Fruit fly (Drosophila melanogaster) whole organism, embryonic: ENCODE data around the gene kibra.

Source experiments
- Asciz ChIP-seq: fragments of 200-800 bp; sonication (Bioruptor generic); optimal IDR thresholded peaks from 2 replicates; lab custom pipeline; 2017; ENCODE audit warnings: missing biosample characterization, mild to moderate bottlenecking, missing genetic modification characterization, missing genetic modification reagents
- Awh ChIP-seq: fragments of 200-800 bp; sonication (Bioruptor generic); IDR thresholded peaks from 2 replicates; pipeline ENCODE4, ENCODE4 v1.3.6; 2022; ENCODE audit warnings: missing biosample characterization, missing genetic modification characterization
- CG10654 ChIP-seq: fragments of 200-800 bp; sonication (Bioruptor generic); optimal IDR thresholded peaks from 2 replicates; lab custom pipeline; 2016; ENCODE audit warnings: missing biosample characterization, missing genetic modification characterization
- CG11085 ChIP-seq: fragments of 200-800 bp; sonication (Bioruptor generic); IDR thresholded peaks from 2 replicates; pipeline ENCODE4 v1.3.6; 2022; ENCODE audit warnings: missing biosample characterization, missing genetic modification characterization
- CG12104 ChIP-seq: fragments of 200-800 bp; sonication (Bioruptor generic); optimal IDR thresholded peaks from 3 replicates; lab custom pipeline; 2016; ENCODE audit warnings: missing biosample characterization, missing genetic modification characterization
- CG12391 ChIP-seq: fragments of 200-800 bp; sonication (Bioruptor generic); optimal IDR thresholded peaks from 3 replicates; lab custom pipeline; 2018; ENCODE audit warnings: missing biosample characterization, mild to moderate bottlenecking, missing genetic modification characterization, moderate library complexity
- CG15269 ChIP-seq: fragments of 200-800 bp; sonication (Bioruptor generic); optimal IDR thresholded peaks from 2 replicates; lab custom pipeline; 2018; ENCODE audit warnings: missing biosample characterization, mild to moderate bottlenecking, missing genetic modification characterization, moderate library complexity
- CG15696 ChIP-seq: fragments of 200-800 bp; sonication (Bioruptor generic); optimal IDR thresholded peaks from 2 replicates; lab custom pipeline; 2019; ENCODE audit warnings: missing biosample characterization, mild to moderate bottlenecking, missing genetic modification characterization, moderate library complexity
- CG1603 ChIP-seq: fragments of 200-800 bp; sonication (Bioruptor generic); optimal IDR thresholded peaks from 2 replicates; lab custom pipeline; 2019; ENCODE audit warnings: missing biosample characterization, mild to moderate bottlenecking, missing genetic modification characterization, moderate library complexity
- CG16815 ChIP-seq: fragments of 200-800 bp; sonication (Bioruptor generic); optimal IDR thresholded peaks from 3 replicates; lab custom pipeline; 2017; ENCODE audit warnings: missing biosample characterization, mild to moderate bottlenecking, missing genetic modification characterization
- CG17829 ChIP-seq: fragments of 200-800 bp; optimal IDR thresholded peaks from 2 replicates; lab custom pipeline; 2019; ENCODE audit warnings: missing biosample characterization, mild to moderate bottlenecking, missing genetic modification characterization, moderate library complexity
- CG43689 ChIP-seq: fragments of 200-800 bp; sonication (Bioruptor generic); IDR thresholded peaks from 2 replicates; pipeline ENCODE4 v1.3.6; 2022; ENCODE audit warnings: missing biosample characterization, missing genetic modification characterization
- CG4707 ChIP-seq: fragments of 200-800 bp; sonication (Bioruptor generic); optimal IDR thresholded peaks from 2 replicates; lab custom pipeline; 2018; ENCODE audit warnings: missing biosample characterization, mild to moderate bottlenecking, missing genetic modification characterization, moderate library complexity
- CG5245 ChIP-seq: fragments of 200-800 bp; sonication (Bioruptor generic); optimal IDR thresholded peaks from 3 replicates; lab custom pipeline; 2016; ENCODE audit warnings: missing biosample characterization, missing genetic modification characterization
- CG6689 ChIP-seq: fragments of 200-800 bp; sonication (Bioruptor generic); IDR thresholded peaks from 2 replicates; pipeline ENCODE4 v1.3.6; 2022; ENCODE audit warnings: missing biosample characterization, missing genetic modification characterization
- CG6854 ChIP-seq: fragments of 200-800 bp; sonication (Bioruptor generic); optimal IDR thresholded peaks from 3 replicates; lab custom pipeline; 2017; ENCODE audit warnings: missing biosample characterization, mild to moderate bottlenecking, missing genetic modification characterization
- CG7556 ChIP-seq: fragments of 200-800 bp; sonication (Bioruptor generic); optimal IDR thresholded peaks from 2 replicates; lab custom pipeline; 2017; ENCODE audit warnings: missing biosample characterization, mild to moderate bottlenecking, missing genetic modification characterization
- CG7928 ChIP-seq: fragments of 200-800 bp; sonication (Bioruptor generic); optimal IDR thresholded peaks from 2 replicates; lab custom pipeline; 2017; ENCODE audit warnings: missing biosample characterization, mild to moderate bottlenecking, missing genetic modification characterization
- CG9817 ChIP-seq: fragments of 200-800 bp; sonication (Bioruptor generic); optimal IDR thresholded peaks from 2 replicates; lab custom pipeline; 2018; ENCODE audit warnings: missing biosample characterization, mild to moderate bottlenecking, missing genetic modification characterization, moderate library complexity
- Camta ChIP-seq: fragments of 200-800 bp; sonication (Bioruptor generic); optimal IDR thresholded peaks from 2 replicates; lab custom pipeline; 2016; ENCODE audit warnings: missing biosample characterization, missing genetic modification characterization
- CkIIα-i1 ChIP-seq: fragments of 200-800 bp; sonication (Bioruptor generic); IDR thresholded peaks from 2 replicates; pipeline ENCODE4 v1.3.6; 2022; ENCODE audit warnings: missing biosample characterization, missing genetic modification characterization
- Doc2 ChIP-seq: fragments of 200-800 bp; sonication (Bioruptor generic); IDR thresholded peaks from 2 replicates; pipeline ENCODE4 v1.3.6; 2022; ENCODE audit warnings: missing biosample characterization, missing genetic modification characterization
- Fer1 ChIP-seq: fragments of 200-800 bp; sonication (Bioruptor generic); optimal IDR thresholded peaks from 2 replicates; lab custom pipeline; 2017; ENCODE audit warnings: missing biosample characterization, mild to moderate bottlenecking, missing genetic modification characterization
- HLH3B ChIP-seq: fragments of 200-800 bp; sonication (Bioruptor generic); IDR thresholded peaks from 2 replicates; pipeline ENCODE4 v1.3.6; 2022; ENCODE audit warnings: missing biosample characterization, missing genetic modification characterization
- HLH54F ChIP-seq: fragments of 200-800 bp; sonication (Bioruptor generic); optimal IDR thresholded peaks from 3 replicates; lab custom pipeline; 2016; ENCODE audit warnings: missing biosample characterization, missing genetic modification characterization
- Hmr ChIP-seq: fragments of 200-800 bp; sonication (Bioruptor generic); optimal IDR thresholded peaks from 3 replicates; lab custom pipeline; 2017; ENCODE audit warnings: mild to moderate bottlenecking, missing biosample characterization, missing genetic modification reagents, missing genetic modification characterization
- NfI ChIP-seq: fragments of 200-800 bp; sonication (Bioruptor generic); optimal IDR thresholded peaks from 3 replicates; lab custom pipeline; 2018; ENCODE audit warnings: missing biosample characterization, mild to moderate bottlenecking, missing genetic modification characterization, moderate library complexity
- Sry-β ChIP-seq: fragments of 200-800 bp; sonication (Bioruptor generic); optimal IDR thresholded peaks from 2 replicates; lab custom pipeline; 2018; ENCODE audit warnings: missing biosample characterization, mild to moderate bottlenecking, missing genetic modification characterization, moderate library complexity
- Xbp1 ChIP-seq: fragments of 200-800 bp; sonication (Bioruptor generic); optimal IDR thresholded peaks from 3 replicates; lab custom pipeline; 2016; ENCODE audit warnings: missing biosample characterization, mild to moderate bottlenecking, missing genetic modification characterization
- cas ChIP-seq: fragments of 200-800 bp; sonication (Bioruptor generic); IDR thresholded peaks from 2 replicates; pipeline ENCODE4 v1.3.6; 2022; ENCODE audit warnings: missing biosample characterization, missing genetic modification characterization
- cg ChIP-seq: fragments of 200-800 bp; sonication (Bioruptor generic); optimal IDR thresholded peaks from 3 replicates; lab custom pipeline; 2019; ENCODE audit warnings: missing biosample characterization, mild to moderate bottlenecking, missing genetic modification characterization, moderate library complexity
- ewg ChIP-seq: fragments of 200-800 bp; sonication (Bioruptor generic); optimal IDR thresholded peaks from 3 replicates; lab custom pipeline; 2017; ENCODE audit warnings: mild to moderate bottlenecking, missing biosample characterization, missing genetic modification reagents, missing genetic modification characterization
- fu2 ChIP-seq: fragments of 200-800 bp; sonication (Bioruptor generic); optimal IDR thresholded peaks from 2 replicates; lab custom pipeline; 2016; ENCODE audit warnings: missing biosample characterization, missing genetic modification characterization
- grau ChIP-seq: fragments of 200-800 bp; optimal IDR thresholded peaks from 3 replicates; lab custom pipeline; 2019; ENCODE audit warnings: missing biosample characterization, mild to moderate bottlenecking, missing genetic modification characterization, moderate library complexity
- hb ChIP-seq: fragments of 200-800 bp; sonication (Bioruptor generic); IDR thresholded peaks from 3 replicates; pipeline ENCODE4 v1.3.6; 2022; ENCODE audit warnings: missing biosample characterization, missing genetic modification characterization; ENCODE audit not compliant: partially characterized antibody
- hth ChIP-seq: fragments of >200 bp; optimal IDR thresholded peaks from 2 replicates; lab custom pipeline; 2017; ENCODE audit warnings: inconsistent platforms
- ind ChIP-seq: fragments of 200-800 bp; sonication (Bioruptor generic); optimal IDR thresholded peaks from 3 replicates; lab custom pipeline; 2016; ENCODE audit warnings: missing biosample characterization, missing genetic modification characterization
- lilli ChIP-seq: fragments of 200-800 bp; sonication (Bioruptor generic); optimal IDR thresholded peaks from 3 replicates; lab custom pipeline; 2016; ENCODE audit warnings: missing biosample characterization, missing genetic modification characterization
- nerfin-1 ChIP-seq: fragments of 200-800 bp; sonication (Bioruptor generic); optimal IDR thresholded peaks from 3 replicates; lab custom pipeline; 2019; ENCODE audit warnings: missing biosample characterization, mild to moderate bottlenecking, missing genetic modification characterization, moderate library complexity
- pros ChIP-seq: fragments of 200-800 bp; sonication (Bioruptor generic); optimal IDR thresholded peaks from 3 replicates; lab custom pipeline; 2019; ENCODE audit warnings: missing biosample characterization, mild to moderate bottlenecking, missing genetic modification characterization, moderate library complexity
- rib ChIP-seq: fragments of 200-800 bp; sonication (Bioruptor generic); IDR thresholded peaks from 2 replicates; pipeline ENCODE4 v1.3.6; 2022; ENCODE audit warnings: missing biosample characterization, missing genetic modification characterization
- sc ChIP-seq, 3 experiments: fragments of >200 bp in 2 of 3; fragments of 200-800 bp in 1 of 3; sonication (Bioruptor generic) in 1 of 3; optimal IDR thresholded peaks; 2 replicates in 2 of 3; 3 replicates in 1 of 3; lab custom pipeline; 2017; ENCODE audit warnings: mild to moderate bottlenecking in 1 of 3, missing biosample characterization in 1 of 3, missing genetic modification characterization in 1 of 3, missing genetic modification reagents in 1 of 3
- sob ChIP-seq: fragments of 200-800 bp; sonication (Bioruptor generic); IDR thresholded peaks from 2 replicates; pipeline ENCODE4 v1.3.6; 2022; ENCODE audit warnings: missing biosample characterization, missing genetic modification characterization
- trem ChIP-seq: fragments of 200-800 bp; optimal IDR thresholded peaks from 3 replicates; lab custom pipeline; 2019; ENCODE audit warnings: missing biosample characterization, mild to moderate bottlenecking, missing genetic modification characterization, moderate library complexity
- trh ChIP-seq: fragments of 200-800 bp; sonication (Bioruptor generic); optimal IDR thresholded peaks from 2 replicates; lab custom pipeline; 2016; ENCODE audit warnings: missing biosample characterization, missing genetic modification characterization
- unpg ChIP-seq: fragments of 200-800 bp; sonication (Bioruptor generic); optimal IDR thresholded peaks from 3 replicates; lab custom pipeline; 2018; ENCODE audit warnings: missing biosample characterization, mild to moderate bottlenecking, missing genetic modification characterization, moderate library complexity
- vnd ChIP-seq: fragments of 200-800 bp; sonication (Bioruptor generic); IDR thresholded peaks from 3 replicates; pipeline ENCODE4 v1.3.6; 2022; ENCODE audit warnings: missing biosample characterization, missing genetic modification characterization; ENCODE audit not compliant: partially characterized antibody
- vvl ChIP-seq: fragments of 200-800 bp; sonication (Bioruptor generic); IDR thresholded peaks from 2 replicates; pipeline ENCODE4 v1.3.6; 2022; ENCODE audit warnings: missing biosample characterization, missing genetic modification characterization

Gene kibra

dm6 chr3R:14740658-14741191 lies 16.7 kb upstream of the kibra start (continued):
- TF ChIP-seq CG12104 (GFP tag; lab: Kevin White, UChicago) (no peak), ind (peak; percentile 56), Doc2 (GFP tag; lab: Robert Waterston, UW) (no peak), fu2 (GFP tag; lab: Kevin White, UChicago) (peak; percentile 61), sc (optimal IDR thresholded peaks at IDR 0.05; lab: Kevin White, UChicago) (no peak), sc (GFP tag; optimal IDR thresholded peaks at IDR 0.05; lab: Kevin White, UChicago) (peak; percentile 40), vvl (peak; percentile 80), nerfin-1 (no peak), vnd (GFP tag; lab: Robert Waterston, UW) (no peak), grau (peak; percentile 54), CG1603 (tag; lab: Kevin White, UChicago) (peak; percentile 71), cas (GFP tag; lab: Robert Waterston, UW) (0 out of 2 replicates have a peak, but pooled peaks have one; percentile 21), HLH3B (GFP tag; lab: Robert Waterston, UW) (peak; percentile 34; the same call in 1 of the 2 replicates), CkIIα-i1 (GFP tag; lab: Robert Waterston, UW) (no peak), CG17829 (peak; percentile 62), cg (GFP tag; lab: Kevin White, UChicago) (peak; percentile 64), CG15269 (tag; lab: Kevin White, UChicago) (peak; percentile 31), NfI (GFP tag; lab: Kevin White, UChicago) (peak; percentile 62), rib (GFP tag; lab: Robert Waterston, UW) (peak; percentile 72), Camta (GFP tag; lab: Kevin White, UChicago) (peak; percentile 24), Awh (GFP tag; lab: Robert Waterston, UW) (no peak), CG11085 (GFP tag; lab: Robert Waterston, UW) (peak; percentile 52; the same call in 1 of the 2 replicates), CG12391 (no peak), lilli (GFP tag; lab: Kevin White, UChicago) (peak; percentile 68), Sry-β (GFP tag; lab: Kevin White, UChicago) (no peak), CG5245 (GFP tag; lab: Kevin White, UChicago) (no peak), pros (peak; percentile 43), CG10654 (GFP tag; lab: Kevin White, UChicago) (no peak), CG6854 (GFP tag; lab: Kevin White, UChicago) (peak; percentile 64), CG7928 (peak; percentile 43), unpg (peak; percentile 33), sob (peak; percentile 84), CG7556 (GFP tag; lab: Kevin White, UChicago) (peak; percentile 29), hb (GFP tag; lab: Robert Waterston, UW) (no peak), CG4707 (GFP tag; lab: Kevin White, UChicago) (no peak), trem (tag; lab: Kevin White, UChicago) (peak; percentile 26), Asciz (GFP tag; lab: Kevin White, UChicago) (no peak), CG43689 (GFP tag; lab: Robert Waterston, UW) (0 out of 2 replicates have a peak, but pooled peaks have one; percentile 26), Fer1 (GFP tag; lab: Kevin White, UChicago) (peak; percentile 55), hth (no peak), CG6689 (GFP tag; lab: Robert Waterston, UW) (peak; percentile 46; the same call in 1 of the 2 replicates), HLH54F (GFP tag; lab: Kevin White, UChicago) (peak; percentile 79), CG15696 (tag; lab: Kevin White, UChicago) (peak; percentile 2), CG9817 (tag; lab: Kevin White, UChicago) (peak; percentile 59), Hmr (GFP tag; lab: Kevin White, UChicago) (peak; percentile 74), trh (GFP tag; lab: Kevin White, UChicago) (no peak), ewg (GFP tag; lab: Kevin White, UChicago) (peak; percentile 76), Xbp1 (GFP tag; lab: Kevin White, UChicago) (peak; percentile 72), CG16815 (peak; percentile 54)
